Fruit fly (Drosophila melanogaster): ENCODE results near the gene CG4751.

The CG4751 gene

dm6 chr2L:11130151-11131008 is at the start of gene CG4751, which contains the start of gene RfC38 (continued):
- TF ChIP-seq ken (GFP tag; IDR thresholded peaks at IDR 0.05) (no peak), hkb (optimal IDR thresholded peaks at IDR 0.05) (no peak), hkb (GFP tag; IDR thresholded peaks at IDR 0.05) (no peak), CG10366 (GFP tag; IDR thresholded peaks at IDR 0.05) (no peak), unpg (GFP tag; optimal IDR thresholded peaks at IDR 0.05) (no peak), CG12744 (GFP tag; optimal IDR thresholded peaks at IDR 0.05) (no peak), CG3281 (GFP tag; optimal IDR thresholded peaks at IDR 0.05) (no peak), ac (GFP tag; optimal IDR thresholded peaks at IDR 0.05) (no peak), gsb-n (tag; optimal IDR thresholded peaks at IDR 0.05) (no peak), CG10274 (GFP tag; optimal IDR thresholded peaks at IDR 0.05) (no peak), CG6813 (GFP tag; optimal IDR thresholded peaks at IDR 0.05) (no peak), CG31224 (GFP tag; IDR thresholded peaks at IDR 0.05) (no peak), CG31388 (GFP tag; optimal IDR thresholded peaks at IDR 0.05) (no peak), gcm2 (GFP tag; optimal IDR thresholded peaks at IDR 0.05) (no peak), CG17186 (GFP tag; optimal IDR thresholded peaks at IDR 0.05) (peak; percentile 31), Scr (GFP tag; IDR thresholded peaks at IDR 0.05; ENCODE audit: partially characterized antibody) (peak; percentile 72), fu2 (GFP tag; optimal IDR thresholded peaks at IDR 0.05) (no peak), CG12391 (tag; optimal IDR thresholded peaks at IDR 0.05) (peak; percentile 68), cad (GFP tag; optimal IDR thresholded peaks at IDR 0.05) (no peak), ttk (GFP tag; IDR thresholded peaks at IDR 0.05) (no peak), CG42726 (GFP tag; IDR thresholded peaks at IDR 0.05; ENCODE audit: partially characterized antibody) (peak; percentile 52; the same call in 1 of the 2 replicates), usp (GFP tag; optimal IDR thresholded peaks at IDR 0.05) (no peak), HHEX (GFP tag; optimal IDR thresholded peaks at IDR 0.05) (no peak), CG2120 (GFP tag; optimal IDR thresholded peaks at IDR 0.05) (peak; percentile 32), hb (GFP tag; IDR thresholded peaks at IDR 0.05; ENCODE audit: partially characterized antibody) (peak; percentile 64; the same call in 1 of the 3 replicates), sima (GFP tag; optimal IDR thresholded peaks at IDR 0.05) (no peak), mirr (GFP tag; optimal IDR thresholded peaks at IDR 0.05) (no peak), ara (GFP tag; IDR thresholded peaks at IDR 0.05) (no peak), slou (GFP tag; optimal IDR thresholded peaks at IDR 0.05) (no peak), CG12236 (GFP tag; optimal IDR thresholded peaks at IDR 0.05) (no peak), fru (optimal IDR thresholded peaks at IDR 0.05) (no peak), gt (GFP tag; IDR thresholded peaks at IDR 0.05) (no peak), NfI (GFP tag; optimal IDR thresholded peaks at IDR 0.05) (peak; percentile 7), chinmo (GFP tag; IDR thresholded peaks at IDR 0.05; ENCODE audit: partially characterized antibody) (0 out of 4 replicates have a peak, but pooled peaks have one; percentile 57), CG16815 (GFP tag; optimal IDR thresholded peaks at IDR 0.05) (no peak), CG17802 (tag; optimal IDR thresholded peaks at IDR 0.05) (no peak), CG15696 (tag; optimal IDR thresholded peaks at IDR 0.05) (no peak), pum (GFP tag; optimal IDR thresholded peaks at IDR 0.05) (no peak), CG1529 (GFP tag; optimal IDR thresholded peaks at IDR 0.05) (no peak), nerfin-1 (tag; optimal IDR thresholded peaks at IDR 0.05) (peak; percentile 39), exex (tag; optimal IDR thresholded peaks at IDR 0.05) (peak; percentile 37), CG43689 (GFP tag; IDR thresholded peaks at IDR 0.05) (no peak), Opbp (GFP tag; IDR thresholded peaks at IDR 0.05; ENCODE audit: partially characterized antibody) (peak; percentile 43; the same call in 2 of the 3 replicates), nau (GFP tag; optimal IDR thresholded peaks at IDR 0.05) (no peak), Hey (tag; optimal IDR thresholded peaks at IDR 0.05) (no peak), CG4854 (GFP tag; optimal IDR thresholded peaks at IDR 0.05) (no peak), mld (GFP tag; IDR thresholded peaks at IDR 0.05; ENCODE audit: partially characterized antibody) (no peak), zen2 (GFP tag; IDR thresholded peaks at IDR 0.05; ENCODE audit: partially characterized antibody) (peak; percentile 41; the same call in 1 of the 3 replicates), run (tag; optimal IDR thresholded peaks at IDR 0.05) (no peak)

Data from whole organism, embryonic.